Worm (Caenorhabditis elegans) whole organism, L4/young adult: ENCODE results near the gene F18A11.3.

ENCODE experiments used
- W03F9.2 ChIP-seq: fragments of 150-350 bp; optimal IDR thresholded peaks from 2 replicates; lab custom pipeline; 2014; ENCODE audit warnings: missing biosample characterization, missing genetic modification characterization
- him-1 ChIP-seq: sonication (generic microtip); optimal IDR thresholded peaks from 2 replicates; lab custom pipeline; 2016; ENCODE audit warnings: missing genotype, missing genetic modification reagents, missing genetic modification characterization, missing compliant biosample characterization

DNA sequence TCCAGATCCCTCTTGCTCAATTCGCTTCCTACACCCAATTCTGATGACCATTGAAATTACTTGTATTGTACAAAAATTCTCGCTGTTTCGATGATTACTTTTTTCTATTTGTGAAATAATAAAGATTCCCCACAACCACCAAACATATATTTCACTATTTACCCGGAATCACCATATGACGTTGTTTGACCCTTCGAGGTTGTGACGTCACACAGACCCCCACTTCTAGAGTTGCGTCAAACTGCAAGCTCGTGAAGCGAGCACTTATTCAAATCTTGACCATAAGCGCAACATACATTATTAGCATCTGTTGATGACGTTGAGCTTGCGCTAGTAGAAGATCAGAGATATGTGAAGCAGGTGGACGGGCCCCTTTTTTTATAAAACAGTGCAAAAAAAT is 43.7 kb downstream of the F18A11.3 start:
- no peak for TF ChIP-seq him-1 (tag; lab: Kevin White, UChicago)
- TF ChIP-seq W03F9.2 (tag; lab: Kevin White, UChicago): no peak
